Fruit fly (Drosophila melanogaster) whole organism, embryonic: ENCODE results near the gene CRAT.

ENCODE experiments used
- Adf1 ChIP-seq: fragments of 200-800 bp; sonication (Bioruptor generic); IDR thresholded peaks from 2 replicates; pipeline ENCODE4 v1.3.6; 2022; ENCODE audit warnings: missing biosample characterization, missing genetic modification characterization
- Atf-2 ChIP-seq: fragments of 200-800 bp; sonication (Bioruptor generic); optimal IDR thresholded peaks from 2 replicates; lab custom pipeline; 2016; ENCODE audit warnings: missing biosample characterization, missing genetic modification characterization
- CG11247 ChIP-seq: fragments of 200-800 bp; sonication (Bioruptor generic); IDR thresholded peaks from 2 replicates; pipeline ENCODE4 v1.3.6; 2022; ENCODE audit warnings: missing biosample characterization, missing genetic modification characterization
- CG12155 ChIP-seq: fragments of 200-800 bp; sonication (Bioruptor generic); optimal IDR thresholded peaks from 3 replicates; lab custom pipeline; 2016; ENCODE audit warnings: missing biosample characterization, missing genetic modification characterization
- CG1233 ChIP-seq: fragments of 200-800 bp; sonication (Bioruptor generic); optimal IDR thresholded peaks from 4 replicates; lab custom pipeline; 2018; ENCODE audit warnings: missing biosample characterization, mild to moderate bottlenecking, missing genetic modification characterization
- CG12391 ChIP-seq: fragments of 200-800 bp; sonication (Bioruptor generic); optimal IDR thresholded peaks from 3 replicates; lab custom pipeline; 2018; ENCODE audit warnings: missing biosample characterization, mild to moderate bottlenecking, missing genetic modification characterization, moderate library complexity
- CG12942 ChIP-seq: fragments of 200-800 bp; sonication (Bioruptor generic); optimal IDR thresholded peaks from 3 replicates; lab custom pipeline; 2016; ENCODE audit warnings: missing biosample characterization, missing genetic modification characterization
- CG13424 ChIP-seq: fragments of 200-800 bp; sonication (Bioruptor generic); optimal IDR thresholded peaks from 2 replicates; lab custom pipeline; 2019; ENCODE audit warnings: missing biosample characterization, mild to moderate bottlenecking, missing genetic modification characterization, moderate library complexity
- CG15073 ChIP-seq: fragments of 200-800 bp; sonication (Bioruptor generic); optimal IDR thresholded peaks from 2 replicates; lab custom pipeline; 2016; ENCODE audit warnings: missing biosample characterization, missing genetic modification characterization
- CG15479 ChIP-seq: fragments of 200-800 bp; sonication (Bioruptor generic); optimal IDR thresholded peaks from 3 replicates; lab custom pipeline; 2019; ENCODE audit warnings: missing biosample characterization, mild to moderate bottlenecking, missing genetic modification characterization, moderate library complexity
- CG17612 ChIP-seq: fragments of 200-800 bp; sonication (Bioruptor generic); IDR thresholded peaks from 2 replicates; pipeline ENCODE4 v1.3.6; 2022; ENCODE audit warnings: missing biosample characterization, missing genetic modification characterization
- CG18599 ChIP-seq: fragments of 200-800 bp; sonication (Bioruptor generic); optimal IDR thresholded peaks from 3 replicates; lab custom pipeline; 2017; ENCODE audit warnings: missing biosample characterization, missing genetic modification characterization, mild to moderate bottlenecking, moderate library complexity, missing genetic modification reagents
- CG18764 ChIP-seq: fragments of 200-800 bp; sonication (Bioruptor generic); optimal IDR thresholded peaks from 3 replicates; lab custom pipeline; 2016; ENCODE audit warnings: missing biosample characterization, missing genetic modification characterization
- CG2199 ChIP-seq: fragments of 200-800 bp; sonication (Bioruptor generic); IDR thresholded peaks from 3 replicates; pipeline ENCODE4 v1.3.6; 2022; ENCODE audit warnings: missing biosample characterization, missing genetic modification characterization
- CG33213 ChIP-seq: fragments of 200-800 bp; sonication (Bioruptor generic); optimal IDR thresholded peaks from 3 replicates; lab custom pipeline; 2016; ENCODE audit warnings: missing biosample characterization, missing genetic modification characterization
- CG34422 ChIP-seq: fragments of 200-800 bp; sonication (Bioruptor generic); IDR thresholded peaks from 3 replicates; pipeline ENCODE4 v1.3.6; 2022; ENCODE audit warnings: missing biosample characterization, missing genetic modification characterization
- CG4820 ChIP-seq: fragments of 200-800 bp; sonication (Bioruptor generic); optimal IDR thresholded peaks from 3 replicates; lab custom pipeline; 2016; ENCODE audit warnings: missing biosample characterization, missing genetic modification characterization
- CG6813 ChIP-seq: fragments of 200-800 bp; sonication (Bioruptor generic); optimal IDR thresholded peaks from 2 replicates; lab custom pipeline; 2017; ENCODE audit warnings: missing biosample characterization, missing genetic modification characterization, mild to moderate bottlenecking, moderate library complexity, missing genetic modification reagents
- CG7987 ChIP-seq: fragments of 200-800 bp; sonication (Bioruptor generic); optimal IDR thresholded peaks from 2 replicates; lab custom pipeline; 2018; ENCODE audit warnings: missing biosample characterization, mild to moderate bottlenecking, missing genetic modification characterization, moderate library complexity
- CG9817 ChIP-seq: fragments of 200-800 bp; sonication (Bioruptor generic); optimal IDR thresholded peaks from 2 replicates; lab custom pipeline; 2018; ENCODE audit warnings: missing biosample characterization, mild to moderate bottlenecking, missing genetic modification characterization, moderate library complexity
- CkIIα-i1 ChIP-seq: fragments of 200-800 bp; sonication (Bioruptor generic); IDR thresholded peaks from 2 replicates; pipeline ENCODE4 v1.3.6; 2022; ENCODE audit warnings: missing biosample characterization, missing genetic modification characterization
- CrebB ChIP-seq: fragments of 200-800 bp; sonication (Bioruptor generic); optimal IDR thresholded peaks from 3 replicates; lab custom pipeline; 2018; ENCODE audit warnings: missing biosample characterization, mild to moderate bottlenecking, missing genetic modification characterization
- Dp ChIP-seq: fragments of 200-800 bp; sonication (Bioruptor generic); optimal IDR thresholded peaks from 2 replicates; lab custom pipeline; 2018; ENCODE audit warnings: missing biosample characterization, mild to moderate bottlenecking, missing genetic modification characterization, moderate library complexity
- Fer2 ChIP-seq: fragments of 200-800 bp; sonication (Bioruptor generic); optimal IDR thresholded peaks from 2 replicates; lab custom pipeline; 2018; ENCODE audit warnings: missing biosample characterization, mild to moderate bottlenecking, missing genetic modification characterization, moderate library complexity
- Hey ChIP-seq: fragments of 200-800 bp; sonication (Bioruptor generic); optimal IDR thresholded peaks from 3 replicates; lab custom pipeline; 2018; ENCODE audit warnings: missing biosample characterization, mild to moderate bottlenecking, missing genetic modification characterization
- Hmx ChIP-seq: fragments of 200-800 bp; sonication (Bioruptor generic); optimal IDR thresholded peaks from 2 replicates; lab custom pipeline; 2016; ENCODE audit warnings: missing biosample characterization, missing genetic modification characterization
- Hr78 ChIP-seq, 2 experiments: fragments of 200-800 bp in 1 of 2; fragments of >200 bp in 1 of 2; sonication (Bioruptor generic) in 1 of 2; optimal IDR thresholded peaks; 2 replicates each; lab custom pipeline; 2017 to 2019; ENCODE audit warnings: missing biosample characterization in 2 of 2, missing genetic modification characterization in 2 of 2, mild to moderate bottlenecking in 1 of 2, moderate library complexity in 1 of 2
- Nf-YC ChIP-seq: fragments of 200-800 bp; optimal IDR thresholded peaks from 3 replicates; lab custom pipeline; 2019; ENCODE audit warnings: missing biosample characterization, mild to moderate bottlenecking, missing genetic modification characterization, moderate library complexity
- ase ChIP-seq: fragments of 200-800 bp; sonication (Bioruptor generic); IDR thresholded peaks from 3 replicates; pipeline ENCODE4 v1.3.6; 2022; ENCODE audit warnings: missing biosample characterization, missing genetic modification characterization
- bbx ChIP-seq: fragments of 200-800 bp; sonication (Bioruptor generic); IDR thresholded peaks from 2 replicates; pipeline ENCODE4 v1.3.6; 2022; ENCODE audit warnings: missing biosample characterization, missing genetic modification characterization; ENCODE audit not compliant: partially characterized antibody
- btn ChIP-seq: fragments of 200-800 bp; sonication (Bioruptor generic); optimal IDR thresholded peaks from 2 replicates; lab custom pipeline; 2016; ENCODE audit warnings: missing biosample characterization, missing genetic modification characterization
- ci ChIP-seq: fragments of 200-800 bp; sonication (Bioruptor generic); IDR thresholded peaks from 3 replicates; pipeline ENCODE4 v1.3.6; 2022; ENCODE audit warnings: missing biosample characterization, missing genetic modification characterization
- crc ChIP-seq: fragments of 200-800 bp; sonication (Bioruptor generic); optimal IDR thresholded peaks from 2 replicates; lab custom pipeline; 2016; ENCODE audit warnings: missing biosample characterization, missing genetic modification characterization
- dm ChIP-seq: fragments of 200-800 bp; sonication (Bioruptor generic); optimal IDR thresholded peaks from 3 replicates; lab custom pipeline; 2016; ENCODE audit warnings: missing biosample characterization, missing genetic modification characterization
- ems ChIP-seq: fragments of 200-800 bp; sonication (Bioruptor generic); optimal IDR thresholded peaks from 3 replicates; lab custom pipeline; 2016; ENCODE audit warnings: missing biosample characterization, missing genetic modification characterization
- gcm ChIP-seq: fragments of 200-800 bp; sonication (Bioruptor generic); optimal IDR thresholded peaks from 2 replicates; lab custom pipeline; 2019; ENCODE audit warnings: missing biosample characterization, mild to moderate bottlenecking, missing genetic modification characterization, moderate library complexity
- hb ChIP-seq: fragments of 200-800 bp; sonication (Bioruptor generic); IDR thresholded peaks from 3 replicates; pipeline ENCODE4 v1.3.6; 2022; ENCODE audit warnings: missing biosample characterization, missing genetic modification characterization; ENCODE audit not compliant: partially characterized antibody
- hkb ChIP-seq, 2 experiments: fragments of 200-800 bp in 1 of 2; fragments of >200 bp in 1 of 2; sonication (Bioruptor generic) in 1 of 2; IDR thresholded peaks in 1 of 2; optimal IDR thresholded peaks in 1 of 2; 2 replicates each; pipeline versions ENCODE4 v1.3.6 to Lab custom; 2017 to 2022; ENCODE audit warnings: missing biosample characterization in 1 of 2, missing genetic modification characterization in 1 of 2
- hth ChIP-seq: fragments of >200 bp; optimal IDR thresholded peaks from 2 replicates; lab custom pipeline; 2017; ENCODE audit warnings: inconsistent platforms
- mirr ChIP-seq: fragments of 200-800 bp; sonication (Bioruptor generic); optimal IDR thresholded peaks from 3 replicates; lab custom pipeline; 2018; ENCODE audit warnings: missing biosample characterization, mild to moderate bottlenecking, missing genetic modification characterization
- nom ChIP-seq: fragments of 200-800 bp; sonication (Bioruptor generic); optimal IDR thresholded peaks from 2 replicates; lab custom pipeline; 2017; ENCODE audit warnings: missing biosample characterization, missing genetic modification characterization, mild to moderate bottlenecking, moderate library complexity, missing genetic modification reagents
- pan ChIP-seq, 4 experiments: fragments of >200 bp in 3 of 4; fragments of 200-800 bp in 1 of 4; sonication (Bioruptor generic) in 1 of 4; optimal IDR thresholded peaks in 3 of 4; IDR thresholded peaks in 1 of 4; 2 replicates each; pipeline versions ENCODE4 v1.3.6 to Lab custom; 2017 to 2022; ENCODE audit warnings: missing biosample characterization in 2 of 4, missing genetic modification characterization in 2 of 4, mixed read lengths in 1 of 4
- repo ChIP-seq: fragments of 200-800 bp; sonication (Bioruptor generic); optimal IDR thresholded peaks from 2 replicates; lab custom pipeline; 2016; ENCODE audit warnings: missing biosample characterization, missing genetic modification characterization
- salm ChIP-seq: fragments of 200-800 bp; sonication (Bioruptor generic); optimal IDR thresholded peaks from 2 replicates; lab custom pipeline; 2018; ENCODE audit warnings: missing biosample characterization, mild to moderate bottlenecking, missing genetic modification characterization
- sc ChIP-seq, 3 experiments: fragments of >200 bp in 2 of 3; fragments of 200-800 bp in 1 of 3; sonication (Bioruptor generic) in 1 of 3; optimal IDR thresholded peaks; 2 replicates in 2 of 3; 3 replicates in 1 of 3; lab custom pipeline; 2017; ENCODE audit warnings: mild to moderate bottlenecking in 1 of 3, missing biosample characterization in 1 of 3, missing genetic modification characterization in 1 of 3, missing genetic modification reagents in 1 of 3
- tio ChIP-seq: fragments of 200-800 bp; sonication (Bioruptor generic); optimal IDR thresholded peaks from 2 replicates; lab custom pipeline; 2017; ENCODE audit warnings: missing biosample characterization, missing genetic modification characterization, inconsistent platforms
- trh ChIP-seq: fragments of 200-800 bp; sonication (Bioruptor generic); optimal IDR thresholded peaks from 2 replicates; lab custom pipeline; 2016; ENCODE audit warnings: missing biosample characterization, missing genetic modification characterization
- tx ChIP-seq: fragments of 200-800 bp; sonication (Bioruptor generic); optimal IDR thresholded peaks from 2 replicates; lab custom pipeline; 2016; ENCODE audit warnings: missing biosample characterization, missing genetic modification characterization
- unpg ChIP-seq: fragments of 200-800 bp; sonication (Bioruptor generic); optimal IDR thresholded peaks from 3 replicates; lab custom pipeline; 2018; ENCODE audit warnings: missing biosample characterization, mild to moderate bottlenecking, missing genetic modification characterization, moderate library complexity

CRAT gene

dm6 chr3R:6368100-6368499 is 7.7 kb downstream of the CRAT start, which contains the start of gene CG42724 (continued):
- TF ChIP-seq crc (GFP tag; lab: Kevin White, UChicago): peak; percentile 46
- TF ChIP-seq pan (optimal IDR thresholded peaks at IDR 0.05; lab: Kevin White, UChicago): no peak
- TF ChIP-seq pan (GFP tag; optimal IDR thresholded peaks at IDR 0.05 in 1 of 2, IDR thresholded peaks at IDR 0.05 in 1 of 2): peak in 1 of 2 experiments; percentile 55
- no peak for TF ChIP-seq CG12391 (tag; lab: Kevin White, UChicago)
- no peak for TF ChIP-seq gcm (GFP tag; lab: Kevin White, UChicago)
- peak; percentile 41 for TF ChIP-seq CG4820
- peak; percentile 37 for TF ChIP-seq CG15479
- no peak for TF ChIP-seq salm (tag; lab: Kevin White, UChicago)
- TF ChIP-seq CG13424 (tag; lab: Kevin White, UChicago): peak; percentile 67
- TF ChIP-seq CkIIα-i1 (GFP tag; lab: Robert Waterston, UW): no peak
- no peak for TF ChIP-seq CG18599
- TF ChIP-seq CrebB: peak; percentile 63
- TF ChIP-seq Nf-YC: no peak
- no peak for TF ChIP-seq Hr78 (GFP tag; optimal IDR thresholded peaks at IDR 0.05; lab: Kevin White, UChicago)
- TF ChIP-seq mirr (GFP tag; lab: Kevin White, UChicago): no peak
- no peak for TF ChIP-seq unpg (GFP tag; lab: Kevin White, UChicago)
- TF ChIP-seq repo (GFP tag; lab: Kevin White, UChicago): peak; percentile 61
- no peak for TF ChIP-seq CG1233 (GFP tag; lab: Kevin White, UChicago)
- TF ChIP-seq CG18764: peak; percentile 6
- peak; percentile 26 for TF ChIP-seq trh (GFP tag; lab: Kevin White, UChicago)
- TF ChIP-seq CG7987 (GFP tag; lab: Kevin White, UChicago): no peak
- TF ChIP-seq CG34422 (GFP tag; lab: Robert Waterston, UW): peak; percentile 44; the same call in 1 of the 3 replicates
- no peak for TF ChIP-seq sc (optimal IDR thresholded peaks at IDR 0.05; lab: Kevin White, UChicago)
- TF ChIP-seq sc (GFP tag; optimal IDR thresholded peaks at IDR 0.05; lab: Kevin White, UChicago): no peak
- no peak for TF ChIP-seq tio
- TF ChIP-seq CG9817: peak; percentile 62
- no peak for TF ChIP-seq CG17612 (GFP tag; lab: Robert Waterston, UW)
- TF ChIP-seq CG15073 (GFP tag; lab: Kevin White, UChicago): no peak
- TF ChIP-seq dm (GFP tag; lab: Kevin White, UChicago): peak; percentile 69
- peak; percentile 60; the same call in 1 of the 2 replicates for TF ChIP-seq CG11247 (GFP tag; lab: Robert Waterston, UW)
- peak; percentile 100 for TF ChIP-seq CG12155 (GFP tag; lab: Kevin White, UChicago)
- TF ChIP-seq btn (GFP tag; lab: Kevin White, UChicago): no peak
- peak; percentile 79 for TF ChIP-seq ems (GFP tag; lab: Kevin White, UChicago)
- TF ChIP-seq bbx (GFP tag; lab: Robert Waterston, UW): no peak
- peak; percentile 41 for TF ChIP-seq CG12942 (GFP tag; lab: Kevin White, UChicago)
- TF ChIP-seq Fer2 (tag; lab: Kevin White, UChicago): no peak
- TF ChIP-seq hb (GFP tag; lab: Robert Waterston, UW): no peak
- peak; percentile 42 for TF ChIP-seq hkb (optimal IDR thresholded peaks at IDR 0.05; lab: Kevin White, UChicago)
- TF ChIP-seq hkb (GFP tag; IDR thresholded peaks at IDR 0.05; lab: Robert Waterston, UW): no peak
- TF ChIP-seq nom (GFP tag; lab: Kevin White, UChicago): no peak
- peak; percentile 59 for TF ChIP-seq CG33213 (GFP tag; lab: Kevin White, UChicago)
- TF ChIP-seq hth: no peak
- peak; percentile 62 for TF ChIP-seq tx (GFP tag; lab: Kevin White, UChicago)
- TF ChIP-seq ase (GFP tag; lab: Robert Waterston, UW): 0 out of 3 replicates have a peak, but pooled peaks have one; percentile 38
- no peak for TF ChIP-seq CG6813 (GFP tag; lab: Kevin White, UChicago)
- peak; percentile 79 for TF ChIP-seq ci
- 0 out of 3 replicates have a peak, but pooled peaks have one; percentile 55 for TF ChIP-seq CG2199 (GFP tag; lab: Robert Waterston, UW)
- peak; percentile 24 for TF ChIP-seq Dp
- TF ChIP-seq Atf-2: peak; percentile 30
- TF ChIP-seq Hey (tag; lab: Kevin White, UChicago): no peak
- no peak for TF ChIP-seq Hmx
- no peak for TF ChIP-seq Adf1 (GFP tag; lab: Robert Waterston, UW)
